Fruit fly (Drosophila melanogaster) whole organism, pupa: ENCODE data around the gene Chmp1.
A peak's percentile ranks its signal among the peaks of the same experiment; 100 is the strongest.

Experiments used
- CG10348 ChIP-seq: fragments of 200-800 bp; sonication (Bioruptor generic); IDR thresholded peaks from 2 replicates; pipeline ENCODE4 v1.3.6; 2022; ENCODE audit warnings: missing biosample characterization, missing genetic modification characterization
- CG12605 ChIP-seq: fragments of 200-800 bp; sonication (Bioruptor generic); IDR thresholded peaks from 2 replicates; pipeline ENCODE4 v1.3.6; 2022; ENCODE audit warnings: missing biosample characterization, missing genetic modification characterization
- CG13204 ChIP-seq: fragments of 200-800 bp; sonication (Bioruptor generic); optimal IDR thresholded peaks from 2 replicates; lab custom pipeline; 2018; ENCODE audit warnings: missing biosample characterization, mild to moderate bottlenecking, missing genetic modification characterization, moderate library complexity
- CG14655 ChIP-seq: fragments of 200-800 bp; sonication (Bioruptor generic); optimal IDR thresholded peaks from 3 replicates; lab custom pipeline; 2017; ENCODE audit warnings: mild to moderate bottlenecking, missing biosample characterization, missing genetic modification reagents, missing genetic modification characterization
- CG15710 ChIP-seq: fragments of 200-800 bp; sonication (Bioruptor generic); optimal IDR thresholded peaks from 2 replicates; lab custom pipeline; 2018; ENCODE audit warnings: missing biosample characterization, mild to moderate bottlenecking, missing genetic modification characterization, moderate library complexity
- CG17806 ChIP-seq: fragments of 200-800 bp; sonication (Bioruptor generic); optimal IDR thresholded peaks from 2 replicates; lab custom pipeline; 2018; ENCODE audit warnings: missing biosample characterization, mild to moderate bottlenecking, missing genetic modification characterization, moderate library complexity
- CG32121 ChIP-seq: fragments of 200-800 bp; sonication (Bioruptor generic); IDR thresholded peaks from 2 replicates; pipeline ENCODE4 v1.3.6; 2022; ENCODE audit warnings: missing biosample characterization, missing genetic modification characterization
- CG34367 ChIP-seq: fragments of 200-800 bp; sonication (Bioruptor generic); optimal IDR thresholded peaks from 2 replicates; lab custom pipeline; 2018; ENCODE audit warnings: missing biosample characterization, mild to moderate bottlenecking, missing genetic modification characterization
- CG4496 ChIP-seq: fragments of 200-800 bp; sonication (Bioruptor generic); IDR thresholded peaks from 3 replicates; pipeline ENCODE4 v1.3.6; 2022; ENCODE audit warnings: missing biosample characterization, missing genetic modification characterization
- CG8159 ChIP-seq: fragments of 200-800 bp; sonication (Bioruptor generic); optimal IDR thresholded peaks from 3 replicates; lab custom pipeline; 2018; ENCODE audit warnings: missing biosample characterization, mild to moderate bottlenecking, missing genetic modification characterization, moderate library complexity
- CG8301 ChIP-seq: fragments of 200-800 bp; sonication (Bioruptor generic); optimal IDR thresholded peaks from 2 replicates; lab custom pipeline; 2018; ENCODE audit warnings: missing biosample characterization, mild to moderate bottlenecking, missing genetic modification characterization
- CG9948 ChIP-seq: fragments of 200-800 bp; sonication (Bioruptor generic); optimal IDR thresholded peaks from 2 replicates; lab custom pipeline; 2018; ENCODE audit warnings: missing biosample characterization, mild to moderate bottlenecking, missing genetic modification characterization, moderate library complexity
- D1 ChIP-seq: fragments of 200-800 bp; sonication (Bioruptor generic); optimal IDR thresholded peaks from 2 replicates; lab custom pipeline; 2018; ENCODE audit warnings: missing biosample characterization, mild to moderate bottlenecking, missing genetic modification characterization, moderate library complexity
- EcR ChIP-seq: fragments of 200-800 bp; sonication (Bioruptor generic); optimal IDR thresholded peaks from 3 replicates; lab custom pipeline; 2019; ENCODE audit warnings: missing biosample characterization, missing genetic modification characterization, mild to moderate bottlenecking, moderate library complexity, missing genetic modification reagents
- Ets98B ChIP-seq: fragments of 200-800 bp; sonication (Bioruptor generic); IDR thresholded peaks from 2 replicates; pipeline ENCODE4 v1.3.6; 2022; ENCODE audit warnings: missing biosample characterization, missing genetic modification characterization
- Pif1A ChIP-seq: fragments of 200-800 bp; sonication (Bioruptor generic); optimal IDR thresholded peaks from 3 replicates; lab custom pipeline; 2016; ENCODE audit warnings: missing biosample characterization, missing genetic modification characterization
- Pif1B ChIP-seq: fragments of 200-800 bp; sonication (Bioruptor generic); optimal IDR thresholded peaks from 3 replicates; lab custom pipeline; 2016; ENCODE audit warnings: missing biosample characterization, missing genetic modification characterization
- Snoo ChIP-seq: fragments of 200-800 bp; sonication (Bioruptor generic); optimal IDR thresholded peaks from 3 replicates; lab custom pipeline; 2017; ENCODE audit warnings: missing biosample characterization, mild to moderate bottlenecking, missing genetic modification characterization, inconsistent platforms
- fd96Ca ChIP-seq: fragments of 200-800 bp; sonication (Bioruptor generic); IDR thresholded peaks from 3 replicates; pipeline ENCODE4 v1.3.6; 2022; ENCODE audit warnings: missing biosample characterization, missing genetic modification characterization
- gl ChIP-seq: fragments of 200-800 bp; sonication (Bioruptor generic); optimal IDR thresholded peaks from 2 replicates; lab custom pipeline; 2018; ENCODE audit warnings: missing biosample characterization, mild to moderate bottlenecking, missing genetic modification characterization
- rn ChIP-seq: fragments of 200-800 bp; sonication (Bioruptor generic); IDR thresholded peaks from 2 replicates; pipeline ENCODE4 v1.3.6; 2022; ENCODE audit warnings: missing biosample characterization, missing genetic modification characterization

Chmp1 gene

DNA sequence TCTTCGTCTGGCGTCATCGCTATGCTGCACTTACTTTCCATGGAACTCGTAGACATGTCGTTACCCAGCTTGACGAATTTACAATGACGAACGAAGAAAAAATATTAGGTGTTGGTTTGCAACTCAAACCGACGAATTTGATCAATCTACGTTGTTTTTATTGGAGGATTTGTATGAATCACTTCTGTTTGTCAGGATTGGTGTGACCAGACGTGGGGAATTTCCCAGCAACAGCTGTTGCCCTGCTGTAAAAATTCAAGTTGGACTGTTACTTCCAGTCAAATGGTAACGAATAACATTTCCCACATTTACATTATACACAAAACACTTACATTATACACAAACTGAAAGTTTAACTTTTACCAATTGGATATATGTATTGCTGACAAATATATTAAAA, at the start of gene Chmp1:
TSS of gene Chmp1 (minus strand) at position 216 of the 400 bp plus-strand sequence.
- TF ChIP-seq CG8159: no peak

- no peak for TF ChIP-seq CG13204 (GFP tag; lab: Kevin White, UChicago)
- no peak for TF ChIP-seq CG17806 (tag; lab: Kevin White, UChicago)
- no peak for TF ChIP-seq Pif1A
- no peak for TF ChIP-seq Pif1B (GFP tag; lab: Kevin White, UChicago)
- no peak for TF ChIP-seq CG10348 (GFP tag; lab: Robert Waterston, UW)
- no peak for TF ChIP-seq Snoo (tag; lab: Kevin White, UChicago)
- no peak for TF ChIP-seq rn (GFP tag; lab: Robert Waterston, UW)
- no peak for TF ChIP-seq Ets98B
- TF ChIP-seq EcR (GFP tag; lab: Kevin White, UChicago): no peak
These were observed 39.3 kb upstream of the Chmp1 start, which contains the start of gene CG12477 for dm6 chr3L:18723172-18723571. CG12477 (minus strand) TSS chr3L:18723272.

dm6 chr3L:18698312-18698711, 14.5 kb upstream of the Chmp1 start, which contains the start of gene Dic4:
Dic4 (minus strand) TSS chr3L:18698412.
- TF ChIP-seq CG17806 (tag; lab: Kevin White, UChicago): no peak
- no peak for TF ChIP-seq CG8159
- no peak for TF ChIP-seq CG15710 (tag; lab: Kevin White, UChicago)
- TF ChIP-seq CG32121: no peak
- TF ChIP-seq, all 21 proteins: peak for 0

- TF ChIP-seq fd96Ca (GFP tag; lab: Robert Waterston, UW) (no peak), CG12605 (no peak), rn (GFP tag; lab: Robert Waterston, UW) (no peak), Ets98B (no peak), CG17806 (tag; lab: Kevin White, UChicago) (no peak), CG8159 (no peak), Pif1A (no peak), CG14655 (no peak), CG4496 (no peak)
These were observed 10.0 kb upstream of the Chmp1 start, which contains the start of gene CG6893 for dm6 chr3L:18693887-18694286. CG6893 (plus strand) TSS chr3L:18694187.

DNA sequence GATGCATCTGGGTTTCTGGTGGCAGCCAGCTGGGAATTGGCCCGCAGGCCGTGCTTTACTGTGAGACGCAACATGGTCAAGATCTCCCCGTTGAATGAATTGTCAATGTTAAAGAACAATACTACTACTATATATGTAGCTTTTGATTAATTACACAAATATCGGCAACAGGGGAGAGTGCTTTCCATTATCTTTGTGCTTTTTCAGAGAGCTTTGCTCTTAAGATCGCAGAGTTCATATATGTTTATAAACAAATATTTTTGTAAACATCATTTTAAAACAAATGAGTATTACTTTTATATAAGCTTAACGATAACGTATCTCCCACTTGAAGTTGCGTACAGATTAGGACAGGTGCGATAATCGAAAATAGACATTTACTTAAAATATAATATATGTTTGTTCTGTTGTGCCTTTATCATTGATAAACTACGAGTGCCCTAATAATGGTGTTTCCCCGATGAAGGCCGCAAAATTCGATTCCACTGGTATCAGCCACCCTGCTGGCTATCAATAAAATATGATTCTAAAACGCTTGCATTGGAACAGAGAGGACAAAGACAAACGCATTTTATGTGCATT, 2.5 kb upstream of the Chmp1 start, which contains the start of gene Cyp12c1:
TSS of gene Cyp12c1 (minus strand) at position 100 of the 582 bp plus-strand sequence.
- TF ChIP-seq CG10348 (GFP tag; lab: Robert Waterston, UW) (no peak), Pif1A (no peak), CG15710 (tag; lab: Kevin White, UChicago) (no peak), fd96Ca (GFP tag; lab: Robert Waterston, UW) (no peak), CG9948 (tag; lab: Kevin White, UChicago) (no peak), gl (no peak), CG14655 (no peak), CG12605 (no peak), Ets98B (no peak), CG32121 (no peak), D1 (tag; lab: Kevin White, UChicago) (no peak), rn (GFP tag; lab: Robert Waterston, UW) (no peak), Snoo (tag; lab: Kevin White, UChicago) (no peak)

DNA sequence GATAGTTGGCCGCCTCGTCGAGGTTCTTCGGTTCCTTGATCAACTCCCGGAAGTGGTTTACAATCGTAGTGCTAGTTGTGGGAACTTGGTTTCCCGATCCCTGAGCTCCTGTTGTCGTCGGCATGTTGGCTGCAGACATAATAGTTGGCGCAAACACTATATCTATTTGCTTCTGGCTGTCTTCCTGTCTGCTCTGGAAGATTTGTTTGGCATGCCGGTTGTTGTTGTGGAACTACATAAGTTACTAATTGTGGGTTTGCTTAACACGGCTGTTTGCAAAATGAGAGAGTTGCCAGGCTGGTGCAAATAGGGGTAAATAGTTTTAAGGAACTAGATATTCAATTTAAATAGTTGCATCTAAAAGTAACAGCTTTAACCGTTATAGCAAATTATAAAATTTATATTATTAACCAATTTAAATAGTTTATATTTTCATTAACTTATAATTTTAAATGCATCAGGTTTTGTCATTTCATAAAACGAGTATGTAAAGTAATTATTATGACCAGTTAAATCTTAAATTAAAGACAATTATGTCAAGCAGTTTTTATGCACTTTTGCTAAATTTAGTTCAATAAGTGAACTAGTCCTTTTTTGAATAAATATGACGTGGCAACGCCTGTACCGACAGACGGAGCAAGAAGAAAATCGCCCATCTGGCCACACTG, 2.2 kb downstream of the Chmp1 start, which contains the start of the genes Sgf11 and CG32202:
TSS of gene Sgf11 (minus strand) at position 287 of the 668 bp plus-strand sequence.
TSS of gene CG32202 (plus strand) at position 635 of the 668 bp plus-strand sequence.
- TF ChIP-seq CG8301 (tag; lab: Kevin White, UChicago) (no peak), D1 (tag; lab: Kevin White, UChicago) (no peak), Snoo (tag; lab: Kevin White, UChicago) (peak; percentile 31), Pif1A (no peak), CG14655 (no peak), CG32121 (no peak), CG12605 (no peak), EcR (GFP tag; lab: Kevin White, UChicago) (no peak), CG9948 (tag; lab: Kevin White, UChicago) (peak; percentile 57), CG15710 (tag; lab: Kevin White, UChicago) (peak; percentile 70), Pif1B (GFP tag; lab: Kevin White, UChicago) (no peak), CG10348 (GFP tag; lab: Robert Waterston, UW) (no peak), CG17806 (tag; lab: Kevin White, UChicago) (peak; percentile 53), CG4496 (no peak), Ets98B (0 out of 2 replicates have a peak, but pooled peaks have one; percentile 26), CG8159 (no peak), rn (GFP tag; lab: Robert Waterston, UW) (no peak), fd96Ca (GFP tag; lab: Robert Waterston, UW) (no peak), CG34367 (tag; lab: Kevin White, UChicago) (peak; percentile 48), CG13204 (GFP tag; lab: Kevin White, UChicago) (no peak), gl (no peak)
- TF ChIP-seq, all 21 proteins: peak for 6
